Fruit fly (Drosophila melanogaster): Measurements from ENCODE around the gene Plp.

DNA sequence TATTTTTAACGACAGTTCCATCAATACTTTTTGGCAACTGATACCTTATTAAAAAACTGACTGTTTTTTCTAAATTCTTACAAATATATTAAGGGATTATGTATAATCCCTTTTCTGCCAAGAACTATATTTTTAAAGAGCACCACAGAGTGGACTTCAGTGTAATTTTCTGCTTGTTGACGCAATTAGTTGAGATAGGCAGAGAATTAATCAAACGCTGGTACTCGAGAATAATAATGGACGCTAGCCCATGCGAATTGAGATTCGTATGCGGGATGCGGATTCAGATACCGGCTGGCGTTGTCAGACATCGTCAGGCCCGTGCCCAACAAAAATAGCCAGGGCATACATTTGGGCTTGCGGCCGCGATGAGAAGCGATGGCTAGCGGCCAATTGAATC, 18.7 kb upstream of the Plp start, which contains the start of gene CG13458:
- TF ChIP-seq CG8478 (optimal IDR thresholded peaks at IDR 0.05): no peak
- no peak for TF ChIP-seq CTCF (optimal IDR thresholded peaks at IDR 0.05)
